Fruit fly (Drosophila melanogaster) whole organism, embryonic: ENCODE results near the gene Send1.

Experiments
- CG10654 ChIP-seq: fragments of 200-800 bp; sonication (Bioruptor generic); optimal IDR thresholded peaks from 2 replicates; lab custom pipeline; 2016; ENCODE audit warnings: missing biosample characterization, missing genetic modification characterization
- CG12071 ChIP-seq: fragments of 200-800 bp; sonication (Bioruptor generic); optimal IDR thresholded peaks from 3 replicates; lab custom pipeline; 2018; ENCODE audit warnings: missing biosample characterization, mild to moderate bottlenecking, missing genetic modification characterization
- CG12659 ChIP-seq: fragments of 200-800 bp; sonication (Bioruptor generic); optimal IDR thresholded peaks from 3 replicates; lab custom pipeline; 2017; ENCODE audit warnings: mild to moderate bottlenecking, missing biosample characterization, missing genetic modification reagents, missing genetic modification characterization
- CG14667 ChIP-seq: fragments of 200-800 bp; sonication (Bioruptor generic); IDR thresholded peaks from 2 replicates; pipeline ENCODE4 v1.3.6; 2022; ENCODE audit warnings: missing biosample characterization, missing genetic modification characterization
- CG16779 ChIP-seq: fragments of 200-800 bp; sonication (Bioruptor generic); IDR thresholded peaks from 2 replicates; pipeline ENCODE4 v1.3.6; 2022; ENCODE audit warnings: missing biosample characterization, missing genetic modification characterization
- CG16863 ChIP-seq: fragments of 200-800 bp; sonication (Bioruptor generic); optimal IDR thresholded peaks from 3 replicates; lab custom pipeline; 2016; ENCODE audit warnings: missing biosample characterization, missing genetic modification characterization
- CG17568 ChIP-seq: fragments of 200-800 bp; sonication (Bioruptor generic); optimal IDR thresholded peaks from 2 replicates; lab custom pipeline; 2018; ENCODE audit warnings: missing biosample characterization, mild to moderate bottlenecking, missing genetic modification characterization, moderate library complexity
- CG17612 ChIP-seq: fragments of 200-800 bp; sonication (Bioruptor generic); IDR thresholded peaks from 2 replicates; pipeline ENCODE4 v1.3.6; 2022; ENCODE audit warnings: missing biosample characterization, missing genetic modification characterization
- CG18599 ChIP-seq: fragments of 200-800 bp; sonication (Bioruptor generic); optimal IDR thresholded peaks from 3 replicates; lab custom pipeline; 2017; ENCODE audit warnings: missing biosample characterization, missing genetic modification characterization, mild to moderate bottlenecking, moderate library complexity, missing genetic modification reagents
- CG2202 ChIP-seq: fragments of 200-800 bp; sonication (Bioruptor generic); optimal IDR thresholded peaks from 2 replicates; lab custom pipeline; 2018; ENCODE audit warnings: missing biosample characterization, mild to moderate bottlenecking, missing genetic modification characterization
- CG31365 ChIP-seq: fragments of 200-800 bp; sonication (Bioruptor generic); optimal IDR thresholded peaks from 2 replicates; lab custom pipeline; 2018; ENCODE audit warnings: missing biosample characterization, mild to moderate bottlenecking, missing genetic modification characterization
- CG31388 ChIP-seq: fragments of 200-800 bp; sonication (Bioruptor generic); optimal IDR thresholded peaks from 2 replicates; lab custom pipeline; 2016; ENCODE audit warnings: missing biosample characterization, missing genetic modification characterization
- CG42726 ChIP-seq: fragments of 200-800 bp; sonication (Bioruptor generic); IDR thresholded peaks from 2 replicates; pipeline ENCODE4 v1.3.6; 2022; ENCODE audit warnings: missing biosample characterization, missing genetic modification characterization; ENCODE audit not compliant: partially characterized antibody
- CG4328 ChIP-seq: fragments of 200-800 bp; sonication (Bioruptor generic); optimal IDR thresholded peaks from 3 replicates; lab custom pipeline; 2017; ENCODE audit warnings: missing biosample characterization, missing genetic modification reagents, missing genetic modification characterization
- CG4820 ChIP-seq: fragments of 200-800 bp; sonication (Bioruptor generic); optimal IDR thresholded peaks from 3 replicates; lab custom pipeline; 2016; ENCODE audit warnings: missing biosample characterization, missing genetic modification characterization
- CG4854 ChIP-seq: fragments of 200-800 bp; sonication (Bioruptor generic); optimal IDR thresholded peaks from 2 replicates; lab custom pipeline; 2016; ENCODE audit warnings: missing biosample characterization, missing genetic modification characterization, inconsistent platforms
- CG7357 ChIP-seq: fragments of 200-800 bp; sonication (Bioruptor generic); IDR thresholded peaks from 3 replicates; pipeline ENCODE4 v1.3.6; 2022; ENCODE audit warnings: missing biosample characterization, missing genetic modification characterization
- CG7372 ChIP-seq: fragments of 200-800 bp; sonication (Bioruptor generic); IDR thresholded peaks from 2 replicates; pipeline ENCODE4 v1.3.6; 2022; ENCODE audit warnings: missing biosample characterization, missing genetic modification characterization
- CG7556 ChIP-seq: fragments of 200-800 bp; sonication (Bioruptor generic); optimal IDR thresholded peaks from 2 replicates; lab custom pipeline; 2017; ENCODE audit warnings: missing biosample characterization, mild to moderate bottlenecking, missing genetic modification characterization
- CG8281 ChIP-seq: fragments of 200-800 bp; sonication (Bioruptor generic); optimal IDR thresholded peaks from 2 replicates; lab custom pipeline; 2018; ENCODE audit warnings: missing biosample characterization, mild to moderate bottlenecking, missing genetic modification characterization, moderate library complexity
- CG8765 ChIP-seq: fragments of 200-800 bp; sonication (Bioruptor generic); IDR thresholded peaks from 2 replicates; pipeline ENCODE4 v1.3.6; 2022; ENCODE audit warnings: missing biosample characterization, missing genetic modification characterization
- Dfd ChIP-seq, 2 experiments: fragments of >200 bp; optimal IDR thresholded peaks; 2 replicates each; lab custom pipeline; 2017; ENCODE audit warnings: missing biosample characterization in 2 of 2, missing genetic modification characterization in 2 of 2
- Dref ChIP-seq: fragments of 200-800 bp; sonication (Bioruptor generic); IDR thresholded peaks from 2 replicates; pipeline ENCODE4 v1.3.6; 2022; ENCODE audit warnings: missing biosample characterization, missing genetic modification characterization
- Hsf ChIP-seq: fragments of 200-800 bp; sonication (Bioruptor generic); optimal IDR thresholded peaks from 3 replicates; lab custom pipeline; 2016; ENCODE audit warnings: missing biosample characterization, missing genetic modification characterization
- Med ChIP-seq: fragments of 200-800 bp; sonication (Bioruptor generic); peaks from one replicate; lab custom pipeline; 2016; ENCODE audit warnings: missing biosample characterization, missing genetic modification characterization, mild to moderate bottlenecking, inconsistent platforms, moderate library complexity
- Meics ChIP-seq: fragments of 200-800 bp; sonication (Bioruptor generic); optimal IDR thresholded peaks from 2 replicates; lab custom pipeline; 2017; ENCODE audit warnings: missing biosample characterization, mild to moderate bottlenecking, missing genetic modification characterization
- Mrtf ChIP-seq: fragments of 200-800 bp; sonication (Bioruptor generic); IDR thresholded peaks from 3 replicates; pipeline ENCODE4 v1.3.6; 2022; ENCODE audit warnings: missing biosample characterization, missing genetic modification characterization
- Six4 ChIP-seq: fragments of 200-800 bp; sonication (Bioruptor generic); optimal IDR thresholded peaks from 2 replicates; lab custom pipeline; 2016; ENCODE audit warnings: missing biosample characterization, missing genetic modification characterization
- abd-A ChIP-seq: fragments of 200-800 bp; sonication (Bioruptor generic); optimal IDR thresholded peaks from 3 replicates; lab custom pipeline; 2019; ENCODE audit warnings: missing biosample characterization, mild to moderate bottlenecking, missing genetic modification characterization, moderate library complexity
- chm ChIP-seq: fragments of 200-800 bp; sonication (Bioruptor generic); IDR thresholded peaks from 2 replicates; pipeline ENCODE4 v1.3.6; 2022; ENCODE audit warnings: missing biosample characterization, missing genetic modification characterization
- corto ChIP-seq: fragments of 200-800 bp; sonication (Bioruptor generic); optimal IDR thresholded peaks from 2 replicates; lab custom pipeline; 2016; ENCODE audit warnings: missing biosample characterization, mild to moderate bottlenecking, missing genetic modification characterization, moderate library complexity
- dimm ChIP-seq: fragments of 200-800 bp; sonication (Bioruptor generic); IDR thresholded peaks from 2 replicates; pipeline ENCODE4 v1.3.6; 2022; ENCODE audit warnings: missing biosample characterization, missing genetic modification characterization
- dm ChIP-seq: fragments of 200-800 bp; sonication (Bioruptor generic); optimal IDR thresholded peaks from 3 replicates; lab custom pipeline; 2016; ENCODE audit warnings: missing biosample characterization, missing genetic modification characterization
- eyg ChIP-seq: fragments of 200-800 bp; sonication (Bioruptor generic); optimal IDR thresholded peaks from 3 replicates; lab custom pipeline; 2016; ENCODE audit warnings: missing biosample characterization, missing genetic modification characterization
- fd102C ChIP-seq: fragments of 200-800 bp; sonication (Bioruptor generic); optimal IDR thresholded peaks from 2 replicates; lab custom pipeline; 2018; ENCODE audit warnings: missing biosample characterization, mild to moderate bottlenecking, missing genetic modification characterization, moderate library complexity
- insv ChIP-seq, 2 experiments: fragments of 200-800 bp; sonication (Bioruptor generic); optimal IDR thresholded peaks; 3 replicates each; lab custom pipeline; 2016 to 2018; ENCODE audit warnings: missing biosample characterization in 2 of 2, missing genetic modification characterization in 2 of 2
- inv ChIP-seq: fragments of 200-800 bp; sonication (Bioruptor generic); IDR thresholded peaks from 2 replicates; pipeline ENCODE4 v1.3.6; 2022; ENCODE audit warnings: missing biosample characterization, missing genetic modification characterization; ENCODE audit not compliant: partially characterized antibody
- jigr1 ChIP-seq: fragments of 200-800 bp; sonication (Bioruptor generic); IDR thresholded peaks from 3 replicates; pipeline ENCODE4 v1.3.6; 2022; ENCODE audit warnings: missing biosample characterization, missing genetic modification characterization
- luna ChIP-seq: fragments of 200-800 bp; sonication (Bioruptor generic); optimal IDR thresholded peaks from 2 replicates; lab custom pipeline; 2016; ENCODE audit warnings: missing biosample characterization, missing genetic modification characterization
- peb ChIP-seq: fragments of 200-800 bp; sonication (Bioruptor generic); IDR thresholded peaks from 2 replicates; pipeline ENCODE4 v1.3.6; 2022; ENCODE audit warnings: missing biosample characterization, missing genetic modification characterization
- pros ChIP-seq: fragments of 200-800 bp; sonication (Bioruptor generic); optimal IDR thresholded peaks from 3 replicates; lab custom pipeline; 2019; ENCODE audit warnings: missing biosample characterization, mild to moderate bottlenecking, missing genetic modification characterization, moderate library complexity
- run ChIP-seq: fragments of 200-800 bp; sonication (Bioruptor generic); optimal IDR thresholded peaks from 3 replicates; lab custom pipeline; 2018; ENCODE audit warnings: missing biosample characterization, mild to moderate bottlenecking, missing genetic modification characterization
- sd ChIP-seq: fragments of 200-800 bp; sonication (Bioruptor generic); optimal IDR thresholded peaks from 3 replicates; lab custom pipeline; 2018; ENCODE audit warnings: missing biosample characterization, mild to moderate bottlenecking, missing genetic modification characterization, moderate library complexity
- sens ChIP-seq: fragments of 200-800 bp; sonication (Bioruptor generic); peaks from one replicate; lab custom pipeline; 2016; ENCODE audit warnings: missing biosample characterization, missing genetic modification characterization
- stc ChIP-seq: fragments of 200-800 bp; sonication (Bioruptor generic); IDR thresholded peaks from 2 replicates; pipeline ENCODE4 v1.3.6; 2022; ENCODE audit warnings: missing biosample characterization, missing genetic modification characterization
- unpg ChIP-seq: fragments of 200-800 bp; sonication (Bioruptor generic); optimal IDR thresholded peaks from 3 replicates; lab custom pipeline; 2018; ENCODE audit warnings: missing biosample characterization, mild to moderate bottlenecking, missing genetic modification characterization, moderate library complexity
- vfl ChIP-seq: fragments of 200-800 bp; sonication (Bioruptor generic); optimal IDR thresholded peaks from 2 replicates; lab custom pipeline; 2016; ENCODE audit warnings: missing biosample characterization, missing genetic modification characterization
- vvl ChIP-seq: fragments of 200-800 bp; sonication (Bioruptor generic); IDR thresholded peaks from 2 replicates; pipeline ENCODE4 v1.3.6; 2022; ENCODE audit warnings: missing biosample characterization, missing genetic modification characterization
- z ChIP-seq: fragments of 200-800 bp; sonication (Bioruptor generic); IDR thresholded peaks from 3 replicates; pipeline ENCODE4 v1.3.6; 2022; ENCODE audit warnings: missing biosample characterization, missing genetic modification characterization

Send1 gene

DNA sequence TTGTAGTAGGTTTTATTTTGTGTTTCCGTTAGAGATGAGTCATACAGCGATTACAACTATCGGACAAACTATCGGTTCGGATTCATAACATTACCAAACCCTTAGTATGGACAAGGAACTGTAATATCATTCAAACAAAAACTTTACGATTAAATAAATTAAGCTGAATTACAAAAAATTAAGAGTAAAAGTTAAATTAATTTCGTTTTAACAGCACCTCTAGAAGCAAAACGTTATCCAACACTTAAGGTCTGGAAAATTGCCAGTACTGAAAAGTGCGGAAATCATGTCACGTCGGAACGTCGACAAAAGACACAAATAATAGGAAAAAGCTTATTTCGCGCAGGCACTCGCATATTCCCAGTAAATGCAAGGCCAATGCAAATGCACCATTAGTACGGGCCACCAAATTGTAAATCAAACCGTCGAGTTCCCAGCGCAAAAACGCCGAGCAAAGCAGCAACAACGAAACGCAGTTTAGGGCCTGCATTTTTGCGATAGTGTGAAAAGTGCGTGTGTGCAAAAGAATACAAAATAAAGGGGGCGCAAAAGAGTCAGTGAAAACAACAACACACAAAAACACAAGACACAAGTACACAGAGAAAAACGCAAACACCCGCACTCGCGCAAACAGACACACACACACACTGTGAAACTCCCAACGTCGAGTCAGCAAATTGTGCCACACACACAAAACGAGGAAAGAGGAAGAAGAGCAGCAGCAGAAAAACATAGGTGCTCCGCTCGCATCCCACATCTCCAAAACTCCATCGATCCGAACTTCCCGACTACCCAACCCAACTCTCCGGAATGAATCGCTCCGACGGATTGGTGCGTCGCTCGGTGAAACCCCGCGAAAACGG, 28.4 kb downstream of the Send1 start, which contains the start of the genes CG15387 and sau (continued):
- peak; percentile 68 for TF ChIP-seq sd (tag; lab: Kevin White, UChicago)
- TF ChIP-seq CG4328 (GFP tag; lab: Kevin White, UChicago) = peak; percentile 88
- TF ChIP-seq CG7357 = peak; percentile 64; the same call in 1 of the 3 replicates
- TF ChIP-seq corto (GFP tag; lab: Kevin White, UChicago) = peak; percentile 82
- TF ChIP-seq CG17568 (GFP tag; lab: Kevin White, UChicago) = peak; percentile 76
- TF ChIP-seq Meics (GFP tag; lab: Kevin White, UChicago) = peak; percentile 86
- peak; percentile 85 for TF ChIP-seq unpg (GFP tag; lab: Kevin White, UChicago)
- peak; percentile 70; the same call in 1 of the 2 replicates for TF ChIP-seq CG42726
- TF ChIP-seq fd102C (GFP tag; lab: Kevin White, UChicago) = no peak
- peak; percentile 81 for TF ChIP-seq Six4
- TF ChIP-seq CG2202 (tag; lab: Kevin White, UChicago) = peak; percentile 68
- peak; percentile 67 for TF ChIP-seq CG8765 (GFP tag; lab: Robert Waterston, UW)
- TF ChIP-seq jigr1 (GFP tag; lab: Robert Waterston, UW) = no peak
- TF ChIP-seq CG16779 (GFP tag; lab: Robert Waterston, UW) = peak; percentile 64
- peak; percentile 86 for TF ChIP-seq vfl
- TF ChIP-seq CG7556 (GFP tag; lab: Kevin White, UChicago) = peak; percentile 83
- peak; percentile 49 for TF ChIP-seq Dref (GFP tag; lab: Robert Waterston, UW)
- peak; percentile 82 for TF ChIP-seq stc (GFP tag; lab: Robert Waterston, UW)
- TF ChIP-seq CG12659 (GFP tag; lab: Kevin White, UChicago) = peak; percentile 90
- no peak for TF ChIP-seq CG31365
- 0 out of 2 replicates have a peak, but pooled peaks have one; percentile 35 for TF ChIP-seq CG17612
- peak; percentile 82 for TF ChIP-seq eyg (GFP tag; lab: Kevin White, UChicago)
- no peak for TF ChIP-seq z (GFP tag; lab: Robert Waterston, UW)
- peak; percentile 82 for TF ChIP-seq dm (GFP tag; lab: Kevin White, UChicago)
- TF ChIP-seq CG10654 (GFP tag; lab: Kevin White, UChicago) = peak; percentile 87
- no peak for TF ChIP-seq abd-A (tag; lab: Kevin White, UChicago)
- TF ChIP-seq dimm (GFP tag; lab: Robert Waterston, UW) = no peak
- TF ChIP-seq inv = peak; percentile 90
- peak; percentile 65 for TF ChIP-seq CG14667 (GFP tag; lab: Robert Waterston, UW)
- TF ChIP-seq luna (GFP tag; lab: Kevin White, UChicago) = peak; percentile 87
- peak; percentile 90 for TF ChIP-seq CG18599
- TF ChIP-seq CG7372 (GFP tag; lab: Robert Waterston, UW) = peak; percentile 83
- TF ChIP-seq Mrtf (GFP tag; lab: Robert Waterston, UW) = peak; percentile 70; the same call in 2 of the 3 replicates
- TF ChIP-seq pros (GFP tag; lab: Kevin White, UChicago) = no peak
- peak; percentile 99 for TF ChIP-seq sens
- peak; percentile 82 for TF ChIP-seq chm (GFP tag; lab: Robert Waterston, UW)
- peak; percentile 88 for TF ChIP-seq vvl (GFP tag; lab: Robert Waterston, UW)
- TF ChIP-seq CG4854 = peak; percentile 88
- no peak for TF ChIP-seq Dfd (GFP tag; optimal IDR thresholded peaks at IDR 0.05; lab: Kevin White, UChicago)
- TF ChIP-seq insv (GFP tag; optimal IDR thresholded peaks at IDR 0.05; lab: Kevin White, UChicago) = peak in 1 of 2 experiments; percentile 63
- TF ChIP-seq CG31388 (GFP tag; lab: Kevin White, UChicago) = peak; percentile 73
- peak; percentile 79 for TF ChIP-seq CG4820 (GFP tag; lab: Kevin White, UChicago)
- peak; percentile 8 for TF ChIP-seq run (tag; lab: Kevin White, UChicago)
- TF ChIP-seq Med (GFP tag; lab: Kevin White, UChicago) = peak; percentile 99
- TF ChIP-seq CG8281 = peak; percentile 50
- peak; percentile 75 for TF ChIP-seq CG12071 (GFP tag; lab: Kevin White, UChicago)
- peak; percentile 55; the same call in 1 of the 2 replicates for TF ChIP-seq peb (GFP tag; lab: Robert Waterston, UW)
- peak; percentile 92 for TF ChIP-seq CG16863 (GFP tag; lab: Kevin White, UChicago)
- peak; percentile 93 for TF ChIP-seq Hsf (GFP tag; lab: Kevin White, UChicago)
